Worm (Caenorhabditis elegans) whole organism, midembryonic: ENCODE results near the gene Y56A3A.22.

Source experiments
- T22C8.4 ChIP-seq: fragments of 200-800 bp; sonication (Bioruptor generic); IDR thresholded peaks from 2 replicates; pipeline ENCODE4 v1.3.6; 2022; ENCODE audit warnings: missing genetic modification characterization, missing compliant biosample characterization
- flt-1 ChIP-seq: fragments of 200-800 bp; sonication (Bioruptor generic); IDR thresholded peaks from 2 replicates; pipeline ENCODE4 v1.3.6; 2022; ENCODE audit warnings: missing genetic modification characterization, missing compliant biosample characterization
- ref-1 ChIP-seq: fragments of 200-800 bp; sonication (Bioruptor generic); conservative IDR thresholded peaks from 2 replicates; pipeline ENCODE4 v1.3.6; 2022; ENCODE audit warnings: missing genetic modification reagents, missing genetic modification characterization, missing compliant biosample characterization
- tab-1 ChIP-seq: fragments of 200-800 bp; sonication (Bioruptor generic); IDR thresholded peaks from 2 replicates; pipeline ENCODE4 v1.3.6; 2022; ENCODE audit warnings: missing genetic modification characterization, missing compliant biosample characterization

ce11 chrIII:11947527-11947926 lies 26.0 kb downstream of the Y56A3A.22 start:
- TF ChIP-seq ref-1 (no peak), tab-1 (GFP tag; lab: Robert Waterston, UW) (no peak), T22C8.4 (no peak), flt-1 (GFP tag; lab: Robert Waterston, UW) (no peak)
